Fruit fly (Drosophila melanogaster) S2 (cell line): ENCODE data around the gene GXIVsPLA2.

Source experiments
- CG8478 ChIP-seq: fragments of >200 bp; optimal IDR thresholded peaks from 2 replicates; lab custom pipeline; 2018
- CTCF ChIP-seq, 2 experiments: fragments of >200 bp; optimal IDR thresholded peaks; 2 replicates each; lab custom pipeline; 2018

GXIVsPLA2 gene

dm6 chr3L:15954784-15955427 is at the start of gene GXIVsPLA2, which contains the start of gene Pka-C3:
TSS of gene GXIVsPLA2 (plus strand) at chr3L:15955096.
TSS of gene Pka-C3 (minus strand) at chr3L:15954797.
- TF ChIP-seq CTCF (optimal IDR thresholded peaks at IDR 0.05; lab: Kevin White, UChicago) = peak; percentile 18 to 82
- TF ChIP-seq CG8478 (lab: Kevin White, UChicago) = no peak

DNA sequence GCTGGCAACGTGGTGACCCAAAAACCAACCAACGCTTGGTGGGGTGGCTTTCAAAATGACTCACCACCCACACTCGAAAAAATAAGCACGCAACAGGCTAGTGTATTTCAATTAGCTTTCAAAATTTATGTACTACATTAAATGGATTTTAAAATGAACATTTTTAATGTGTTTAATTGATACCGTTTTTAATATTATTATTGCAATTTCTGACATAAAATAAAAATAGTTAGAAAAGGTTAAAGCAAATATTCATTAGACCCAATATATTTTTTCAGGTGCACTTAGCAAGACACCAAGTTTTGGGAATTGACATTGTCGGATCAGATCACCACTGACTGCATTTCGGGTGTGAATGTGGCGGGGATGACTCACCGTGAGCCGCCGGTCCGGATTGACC is 48.6 kb upstream of the GXIVsPLA2 start:
- TF ChIP-seq CTCF (optimal IDR thresholded peaks at IDR 0.05; lab: Kevin White, UChicago) = no peak
- no peak for TF ChIP-seq CG8478 (lab: Kevin White, UChicago)

DNA sequence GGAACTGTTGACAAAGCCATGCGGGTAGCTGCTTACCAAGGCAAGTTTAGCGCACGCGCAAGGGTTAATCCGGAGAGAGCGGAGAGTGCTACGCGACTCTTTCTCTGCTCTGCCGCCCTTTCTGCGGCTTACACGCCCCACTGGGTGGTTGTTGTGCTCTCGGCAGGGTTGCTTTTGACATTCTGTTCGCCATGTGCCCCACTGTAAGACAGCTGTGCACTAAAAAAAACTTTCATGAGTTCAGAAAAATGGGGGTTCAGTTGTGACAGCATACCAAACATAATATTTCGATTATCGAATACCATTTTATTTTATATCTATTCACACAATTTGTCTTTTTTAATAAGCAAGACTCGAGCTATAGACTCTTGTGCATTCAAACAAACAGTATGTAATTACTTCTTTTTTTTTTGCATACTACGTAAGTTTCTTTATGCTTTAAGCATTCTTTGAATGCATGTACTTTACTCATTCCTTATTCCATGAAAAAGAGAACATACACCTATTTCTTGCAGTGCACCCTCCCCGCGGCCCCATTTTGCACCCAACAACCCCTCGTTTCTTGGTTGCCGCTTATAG is 33.8 kb upstream of the GXIVsPLA2 start:
- no peak for TF ChIP-seq CTCF (optimal IDR thresholded peaks at IDR 0.05; lab: Kevin White, UChicago)
- TF ChIP-seq CG8478 (lab: Kevin White, UChicago) = no peak

DNA sequence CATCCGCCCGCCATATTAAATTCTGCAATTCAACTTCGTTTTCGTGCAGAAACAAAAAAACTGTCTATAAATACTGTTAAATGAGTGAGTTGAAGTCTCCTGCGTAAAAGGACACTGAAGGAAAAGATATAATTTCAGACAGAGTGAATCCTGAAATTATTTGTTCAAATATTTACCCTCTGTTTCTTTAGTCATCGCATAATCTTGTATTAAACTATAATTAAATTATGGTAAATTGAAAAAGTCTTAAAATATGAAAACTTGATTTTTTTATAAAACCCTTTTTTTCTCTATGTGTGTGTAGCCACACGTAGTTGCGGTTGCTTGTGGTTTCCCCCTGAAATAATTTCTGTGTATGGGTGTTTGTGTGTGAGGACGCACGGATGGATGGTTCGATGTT is 31.5 kb upstream of the GXIVsPLA2 start:
- TF ChIP-seq CG8478 (lab: Kevin White, UChicago) (no peak), CTCF (optimal IDR thresholded peaks at IDR 0.05; lab: Kevin White, UChicago) (no peak)

DNA sequence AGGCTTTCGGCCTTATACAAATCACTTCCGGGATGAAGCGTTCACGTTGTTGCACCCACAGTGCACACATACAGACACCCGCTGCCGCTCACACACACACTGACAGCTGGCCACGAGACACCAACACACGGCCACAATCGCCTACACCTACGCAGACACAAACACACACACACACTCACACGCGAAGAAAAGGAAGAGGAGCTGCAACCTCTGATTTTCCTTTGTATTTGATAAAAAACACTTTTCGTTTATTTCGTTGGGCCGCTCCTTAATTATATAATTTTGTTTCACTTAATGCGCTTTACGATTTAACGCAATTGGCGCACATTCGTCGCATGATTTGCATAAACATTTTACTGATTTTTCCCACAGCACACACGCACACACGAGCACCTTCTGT is 30.6 kb upstream of the GXIVsPLA2 start:
- no peak for TF ChIP-seq CG8478 (lab: Kevin White, UChicago)
- TF ChIP-seq CTCF (optimal IDR thresholded peaks at IDR 0.05; lab: Kevin White, UChicago) = no peak

DNA sequence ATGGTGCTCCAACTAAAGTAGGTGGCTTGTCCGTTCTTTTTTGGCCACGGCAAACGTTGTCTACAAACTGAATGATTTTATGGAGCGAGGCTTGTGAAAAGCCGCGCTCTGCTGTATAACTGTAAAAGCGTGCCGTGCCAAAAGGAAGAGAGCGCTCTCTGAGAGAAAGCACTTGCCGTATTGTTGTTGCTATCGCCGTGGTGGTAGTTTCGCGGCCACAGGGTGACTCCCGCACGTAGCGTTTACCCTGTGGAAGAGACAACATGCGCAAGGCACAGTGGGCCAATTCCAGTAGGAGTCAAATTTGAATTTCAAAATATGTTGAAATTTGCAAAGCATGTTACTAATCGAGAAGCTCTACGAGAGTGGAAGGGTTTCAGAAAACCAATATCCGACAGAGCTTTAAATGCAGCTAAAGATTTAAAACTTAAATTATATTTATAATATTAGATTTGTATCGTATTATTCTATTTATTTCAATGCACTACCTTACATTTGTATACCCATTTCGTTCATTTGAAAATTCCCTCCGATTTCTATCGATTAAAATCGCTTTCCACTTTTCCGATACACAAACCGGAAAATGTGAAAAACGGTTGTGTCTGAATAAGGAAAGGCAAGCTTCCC is 30.0 kb upstream of the GXIVsPLA2 start, which contains the start of gene sff:
Gene sff, minus strand, starts transcription at position 51 of the 627 bp plus-strand sequence.
- TF ChIP-seq CG8478 (lab: Kevin White, UChicago) (no peak), CTCF (optimal IDR thresholded peaks at IDR 0.05; lab: Kevin White, UChicago) (no peak)

dm6 chr3L:15940823-15941222 is 14.1 kb upstream of the GXIVsPLA2 start:
- TF ChIP-seq CTCF (optimal IDR thresholded peaks at IDR 0.05; lab: Kevin White, UChicago) (no peak), CG8478 (lab: Kevin White, UChicago) (no peak)

- TF ChIP-seq CTCF (optimal IDR thresholded peaks at IDR 0.05; lab: Kevin White, UChicago) (no peak), CG8478 (lab: Kevin White, UChicago) (no peak)
These were observed 2.6 kb upstream of the GXIVsPLA2 start for dm6 chr3L:15952287-15952686.

- TF ChIP-seq CG8478 (lab: Kevin White, UChicago) = no peak
- TF ChIP-seq CTCF (optimal IDR thresholded peaks at IDR 0.05; lab: Kevin White, UChicago) = no peak
These were observed 2.0 kb upstream of the GXIVsPLA2 start for dm6 chr3L:15952909-15953308.

DNA sequence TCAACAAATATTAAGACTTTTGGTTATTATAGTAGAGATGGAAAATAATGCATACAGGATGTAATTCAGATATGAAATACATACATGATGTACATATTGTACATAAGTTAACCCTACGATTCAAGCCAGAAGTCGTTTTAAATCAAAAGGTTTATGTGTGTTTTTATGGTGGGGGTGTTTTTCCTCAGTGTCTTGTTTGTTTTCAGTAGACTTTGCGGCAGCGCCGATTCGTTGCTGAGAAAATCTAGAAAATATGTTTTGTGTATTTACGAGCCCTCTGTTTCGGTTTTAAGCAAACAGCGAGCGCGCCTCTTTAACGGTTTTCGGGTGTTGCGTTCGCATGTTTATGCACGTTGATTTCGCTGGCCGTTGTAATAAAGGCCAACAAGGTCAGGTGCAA is 1.0 kb upstream of the GXIVsPLA2 start:
- TF ChIP-seq CTCF (optimal IDR thresholded peaks at IDR 0.05; lab: Kevin White, UChicago) = no peak

dm6 chr3L:15956448-15957010 is 1.6 kb downstream of the GXIVsPLA2 start, which contains the start of gene elgi:
TSS of gene elgi (plus strand) at chr3L:15956550.
- TF ChIP-seq CG8478 (lab: Kevin White, UChicago) (no peak), CTCF (optimal IDR thresholded peaks at IDR 0.05; lab: Kevin White, UChicago) (no peak)

DNA sequence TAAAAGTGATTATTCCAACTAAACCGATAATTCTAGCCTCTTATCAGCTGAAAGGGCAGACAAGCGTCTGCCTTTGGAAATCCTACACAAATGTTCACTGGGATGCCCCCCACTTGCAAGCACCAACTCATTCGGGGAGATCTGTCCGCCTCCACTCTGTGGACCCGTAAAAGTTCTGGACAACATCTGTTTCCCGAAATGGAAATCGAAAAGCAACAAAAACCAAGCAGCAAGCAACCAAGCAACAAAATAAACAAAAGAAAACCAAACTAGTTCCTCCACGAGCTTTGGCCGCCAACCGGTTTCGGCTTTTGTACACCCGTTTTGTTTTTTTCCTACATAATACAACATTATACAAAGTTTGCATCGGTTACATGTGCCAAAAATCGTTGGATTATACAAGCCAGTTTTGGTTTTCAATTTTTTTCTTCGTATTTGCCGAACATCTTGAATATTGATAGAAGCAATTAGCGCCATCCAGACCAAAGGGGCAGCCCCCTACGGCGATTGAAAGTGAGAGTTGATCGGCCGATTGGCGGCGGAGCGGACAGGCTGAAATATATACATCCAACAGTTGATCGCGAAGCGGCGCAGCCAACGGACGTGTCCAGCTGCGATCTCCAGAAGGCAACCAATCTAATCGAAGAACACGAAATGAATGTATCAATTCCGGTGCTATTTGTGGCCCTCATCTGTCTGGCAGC is 3.9 kb downstream of the GXIVsPLA2 start, which contains the start of gene CG17032:
Gene CG17032, plus strand, starts transcription at position 232 of the 704 bp plus-strand sequence.
- TF ChIP-seq CG8478 (lab: Kevin White, UChicago) = no peak
- TF ChIP-seq CTCF (optimal IDR thresholded peaks at IDR 0.05; lab: Kevin White, UChicago) = no peak

DNA sequence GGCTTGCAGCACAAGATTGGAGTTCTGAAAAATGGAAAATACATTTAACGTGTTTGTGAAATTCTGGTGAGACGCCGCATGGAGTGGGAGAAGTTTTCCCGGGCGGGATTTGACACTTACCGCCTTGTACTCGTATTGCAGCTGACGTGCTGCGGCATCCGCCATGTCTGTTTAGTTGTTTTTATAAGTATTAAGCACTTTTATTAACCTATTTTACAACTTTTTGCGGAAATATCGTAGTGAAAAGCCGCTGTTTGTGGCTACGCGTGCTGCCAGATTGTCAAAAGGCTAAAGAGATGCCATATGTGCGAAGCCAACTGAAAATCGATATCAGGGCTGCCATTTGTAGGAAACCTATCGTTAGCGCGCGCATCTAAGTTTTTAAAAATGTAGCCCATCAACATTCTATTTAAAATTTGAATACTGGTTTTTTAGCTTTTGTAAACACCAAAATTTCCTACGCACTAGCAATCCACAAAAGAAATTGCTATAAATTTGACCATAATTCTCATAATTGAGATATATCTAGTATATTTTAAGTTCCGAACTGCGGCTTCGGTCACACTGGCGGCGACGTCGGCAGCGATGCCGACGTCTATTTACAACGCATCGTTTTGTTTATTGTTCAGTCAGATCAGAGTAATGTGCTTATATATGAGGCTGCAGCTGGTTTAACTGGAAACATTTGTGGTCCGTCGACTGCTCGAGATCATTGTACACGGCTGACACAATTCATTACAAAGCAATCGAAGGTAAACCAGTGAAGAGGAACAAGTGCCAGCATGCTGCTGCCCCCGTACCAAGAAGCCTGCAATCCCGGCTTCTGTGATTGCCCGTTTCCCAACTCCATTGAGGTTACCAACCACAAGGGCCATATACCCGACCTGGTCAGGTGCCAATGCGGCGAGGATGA is 12.9 kb downstream of the GXIVsPLA2 start, which contains the start of the genes Brr2 and CG10516:
Gene Brr2, minus strand, starts transcription at position 285 of the 913 bp plus-strand sequence.
Gene CG10516, plus strand, starts transcription at position 617 of the 913 bp plus-strand sequence.
- TF ChIP-seq CTCF (optimal IDR thresholded peaks at IDR 0.05; lab: Kevin White, UChicago) (peak in 1 of 2 experiments; percentile 32), CG8478 (lab: Kevin White, UChicago) (no peak)
